Fruit fly (Drosophila melanogaster) whole organism, embryonic: ENCODE results near the gene meigo.

Source experiments
- CG10209 ChIP-seq: fragments of 200-800 bp; sonication (Bioruptor generic); optimal IDR thresholded peaks from 3 replicates; lab custom pipeline; 2017; ENCODE audit warnings: missing biosample characterization, mild to moderate bottlenecking, missing genetic modification characterization, missing genetic modification reagents
- CG1024 ChIP-seq: fragments of 200-800 bp; sonication (Bioruptor generic); IDR thresholded peaks from 2 replicates; pipeline ENCODE4 v1.3.6; 2022; ENCODE audit warnings: missing biosample characterization, missing genetic modification characterization
- CG11085 ChIP-seq: fragments of 200-800 bp; sonication (Bioruptor generic); IDR thresholded peaks from 2 replicates; pipeline ENCODE4 v1.3.6; 2022; ENCODE audit warnings: missing biosample characterization, missing genetic modification characterization
- CG11723 ChIP-seq: fragments of 200-800 bp; sonication (Bioruptor generic); optimal IDR thresholded peaks from 2 replicates; lab custom pipeline; 2017; ENCODE audit warnings: missing biosample characterization, mild to moderate bottlenecking, missing genetic modification characterization
- CG12155 ChIP-seq: fragments of 200-800 bp; sonication (Bioruptor generic); optimal IDR thresholded peaks from 3 replicates; lab custom pipeline; 2016; ENCODE audit warnings: missing biosample characterization, missing genetic modification characterization
- CG15011 ChIP-seq: fragments of 200-800 bp; sonication (Bioruptor generic); optimal IDR thresholded peaks from 3 replicates; lab custom pipeline; 2018; ENCODE audit warnings: missing biosample characterization, mild to moderate bottlenecking, missing genetic modification characterization
- CG17568 ChIP-seq: fragments of 200-800 bp; sonication (Bioruptor generic); optimal IDR thresholded peaks from 2 replicates; lab custom pipeline; 2018; ENCODE audit warnings: missing biosample characterization, mild to moderate bottlenecking, missing genetic modification characterization, moderate library complexity
- CG18011 ChIP-seq: fragments of 200-800 bp; sonication (Bioruptor generic); optimal IDR thresholded peaks from 2 replicates; lab custom pipeline; 2017; ENCODE audit warnings: missing biosample characterization, missing genetic modification characterization, mild to moderate bottlenecking, moderate library complexity, missing genotype
- CG18764 ChIP-seq: fragments of 200-800 bp; sonication (Bioruptor generic); optimal IDR thresholded peaks from 3 replicates; lab custom pipeline; 2016; ENCODE audit warnings: missing biosample characterization, missing genetic modification characterization
- CG2712 ChIP-seq: fragments of 200-800 bp; optimal IDR thresholded peaks from 3 replicates; lab custom pipeline; 2019; ENCODE audit warnings: missing biosample characterization, mild to moderate bottlenecking, missing genetic modification characterization, moderate library complexity
- CG33213 ChIP-seq: fragments of 200-800 bp; sonication (Bioruptor generic); optimal IDR thresholded peaks from 3 replicates; lab custom pipeline; 2016; ENCODE audit warnings: missing biosample characterization, missing genetic modification characterization
- CG4282 ChIP-seq: fragments of 200-800 bp; sonication (Bioruptor generic); optimal IDR thresholded peaks from 2 replicates; lab custom pipeline; 2016; ENCODE audit warnings: missing biosample characterization, missing genetic modification characterization
- CG5245 ChIP-seq: fragments of 200-800 bp; sonication (Bioruptor generic); optimal IDR thresholded peaks from 3 replicates; lab custom pipeline; 2016; ENCODE audit warnings: missing biosample characterization, missing genetic modification characterization
- CG6765 ChIP-seq: fragments of 200-800 bp; sonication (Bioruptor generic); optimal IDR thresholded peaks from 3 replicates; lab custom pipeline; 2017; ENCODE audit warnings: missing biosample characterization, mild to moderate bottlenecking, missing genetic modification characterization
- CG7271 ChIP-seq: fragments of 200-800 bp; sonication (Bioruptor generic); optimal IDR thresholded peaks from 2 replicates; lab custom pipeline; 2018; ENCODE audit warnings: missing biosample characterization, mild to moderate bottlenecking, missing genetic modification characterization, moderate library complexity
- CG8924 ChIP-seq: fragments of 200-800 bp; optimal IDR thresholded peaks from 3 replicates; lab custom pipeline; 2019; ENCODE audit warnings: missing biosample characterization, mild to moderate bottlenecking, missing genetic modification characterization, moderate library complexity
- CkIIα-i1 ChIP-seq: fragments of 200-800 bp; sonication (Bioruptor generic); IDR thresholded peaks from 2 replicates; pipeline ENCODE4 v1.3.6; 2022; ENCODE audit warnings: missing biosample characterization, missing genetic modification characterization
- Dbx ChIP-seq: fragments of 200-800 bp; sonication (Bioruptor generic); IDR thresholded peaks from 3 replicates; pipeline ENCODE4 v1.3.6; 2022; ENCODE audit warnings: missing biosample characterization, missing genetic modification characterization
- Doc2 ChIP-seq: fragments of 200-800 bp; sonication (Bioruptor generic); IDR thresholded peaks from 2 replicates; pipeline ENCODE4 v1.3.6; 2022; ENCODE audit warnings: missing biosample characterization, missing genetic modification characterization
- Ets65A ChIP-seq: fragments of 200-800 bp; sonication (Bioruptor generic); peaks from one replicate; lab custom pipeline; 2016; ENCODE audit warnings: missing biosample characterization, missing genetic modification characterization
- Hmr ChIP-seq: fragments of 200-800 bp; sonication (Bioruptor generic); optimal IDR thresholded peaks from 3 replicates; lab custom pipeline; 2017; ENCODE audit warnings: mild to moderate bottlenecking, missing biosample characterization, missing genetic modification reagents, missing genetic modification characterization
- Side ChIP-seq: fragments of 200-800 bp; sonication (Bioruptor generic); optimal IDR thresholded peaks from 2 replicates; lab custom pipeline; 2016; ENCODE audit warnings: missing biosample characterization, missing genetic modification characterization
- Vsx1 ChIP-seq: fragments of 200-800 bp; sonication (Bioruptor generic); optimal IDR thresholded peaks from 2 replicates; lab custom pipeline; 2017; ENCODE audit warnings: missing biosample characterization, mild to moderate bottlenecking, missing genetic modification characterization, missing genetic modification reagents
- ase ChIP-seq: fragments of 200-800 bp; sonication (Bioruptor generic); IDR thresholded peaks from 3 replicates; pipeline ENCODE4 v1.3.6; 2022; ENCODE audit warnings: missing biosample characterization, missing genetic modification characterization
- croc ChIP-seq: fragments of 200-800 bp; sonication (Bioruptor generic); conservative IDR thresholded peaks from 3 replicates; pipeline ENCODE4 v1.3.6; 2022; ENCODE audit warnings: missing biosample characterization, missing genetic modification characterization
- cwo ChIP-seq: fragments of 200-800 bp; sonication (Bioruptor generic); optimal IDR thresholded peaks from 3 replicates; lab custom pipeline; 2017; ENCODE audit warnings: missing biosample characterization, missing genetic modification characterization, mild to moderate bottlenecking, moderate library complexity, missing genetic modification reagents
- dati ChIP-seq: fragments of 200-800 bp; sonication (Bioruptor generic); IDR thresholded peaks from 2 replicates; pipeline ENCODE4 v1.3.6; 2022; ENCODE audit warnings: missing biosample characterization, missing genetic modification characterization
- fd64A ChIP-seq: fragments of 200-800 bp; sonication (Bioruptor generic); optimal IDR thresholded peaks from 3 replicates; lab custom pipeline; 2018; ENCODE audit warnings: missing biosample characterization, mild to moderate bottlenecking, missing genetic modification characterization
- fu2 ChIP-seq: fragments of 200-800 bp; sonication (Bioruptor generic); optimal IDR thresholded peaks from 2 replicates; lab custom pipeline; 2016; ENCODE audit warnings: missing biosample characterization, missing genetic modification characterization
- gsb ChIP-seq: fragments of 200-800 bp; sonication (Bioruptor generic); IDR thresholded peaks from 2 replicates; pipeline ENCODE4 v1.3.6; 2022; ENCODE audit warnings: missing biosample characterization, missing genetic modification characterization
- oc ChIP-seq: fragments of 200-800 bp; sonication (Bioruptor generic); optimal IDR thresholded peaks from 2 replicates; lab custom pipeline; 2018; ENCODE audit warnings: missing biosample characterization, mild to moderate bottlenecking, missing genetic modification characterization, moderate library complexity
- onecut ChIP-seq: fragments of 200-800 bp; sonication (Bioruptor generic); IDR thresholded peaks from 2 replicates; pipeline ENCODE4 v1.3.6; 2022; ENCODE audit warnings: missing biosample characterization, missing genetic modification characterization
- peb ChIP-seq: fragments of 200-800 bp; sonication (Bioruptor generic); IDR thresholded peaks from 2 replicates; pipeline ENCODE4 v1.3.6; 2022; ENCODE audit warnings: missing biosample characterization, missing genetic modification characterization
- pros ChIP-seq: fragments of 200-800 bp; sonication (Bioruptor generic); optimal IDR thresholded peaks from 3 replicates; lab custom pipeline; 2019; ENCODE audit warnings: missing biosample characterization, mild to moderate bottlenecking, missing genetic modification characterization, moderate library complexity
- row ChIP-seq: fragments of 200-800 bp; sonication (Bioruptor generic); IDR thresholded peaks from 3 replicates; pipeline ENCODE4 v1.3.6; 2022; ENCODE audit warnings: missing biosample characterization, missing genetic modification characterization
- sc ChIP-seq, 3 experiments: fragments of >200 bp in 2 of 3; fragments of 200-800 bp in 1 of 3; sonication (Bioruptor generic) in 1 of 3; optimal IDR thresholded peaks; 2 replicates in 2 of 3; 3 replicates in 1 of 3; lab custom pipeline; 2017; ENCODE audit warnings: mild to moderate bottlenecking in 1 of 3, missing biosample characterization in 1 of 3, missing genetic modification characterization in 1 of 3, missing genetic modification reagents in 1 of 3
- schlank ChIP-seq: fragments of 200-800 bp; sonication (Bioruptor generic); optimal IDR thresholded peaks from 2 replicates; lab custom pipeline; 2018; ENCODE audit warnings: missing biosample characterization, mild to moderate bottlenecking, missing genetic modification characterization
- slbo ChIP-seq: fragments of 200-800 bp; sonication (Bioruptor generic); IDR thresholded peaks from 2 replicates; pipeline ENCODE4 v1.3.6; 2022; ENCODE audit warnings: missing biosample characterization, missing genetic modification characterization
- so ChIP-seq: fragments of 200-800 bp; sonication (Bioruptor generic); IDR thresholded peaks from 3 replicates; pipeline ENCODE4 v1.3.6; 2022; ENCODE audit warnings: missing biosample characterization, missing genetic modification characterization
- toy ChIP-seq: fragments of 200-800 bp; sonication (Bioruptor generic); IDR thresholded peaks from 2 replicates; pipeline ENCODE4 v1.3.6; 2022; ENCODE audit warnings: missing biosample characterization, missing genetic modification characterization
- vvl ChIP-seq: fragments of 200-800 bp; sonication (Bioruptor generic); IDR thresholded peaks from 2 replicates; pipeline ENCODE4 v1.3.6; 2022; ENCODE audit warnings: missing biosample characterization, missing genetic modification characterization
- yki ChIP-seq: fragments of >200 bp; optimal IDR thresholded peaks from 3 replicates; lab custom pipeline; 2018
- z ChIP-seq: fragments of 200-800 bp; sonication (Bioruptor generic); IDR thresholded peaks from 3 replicates; pipeline ENCODE4 v1.3.6; 2022; ENCODE audit warnings: missing biosample characterization, missing genetic modification characterization
- zfh2 ChIP-seq: fragments of 200-800 bp; sonication (Bioruptor generic); optimal IDR thresholded peaks from 2 replicates; lab custom pipeline; 2016; ENCODE audit warnings: missing biosample characterization, missing genetic modification characterization

meigo gene

DNA sequence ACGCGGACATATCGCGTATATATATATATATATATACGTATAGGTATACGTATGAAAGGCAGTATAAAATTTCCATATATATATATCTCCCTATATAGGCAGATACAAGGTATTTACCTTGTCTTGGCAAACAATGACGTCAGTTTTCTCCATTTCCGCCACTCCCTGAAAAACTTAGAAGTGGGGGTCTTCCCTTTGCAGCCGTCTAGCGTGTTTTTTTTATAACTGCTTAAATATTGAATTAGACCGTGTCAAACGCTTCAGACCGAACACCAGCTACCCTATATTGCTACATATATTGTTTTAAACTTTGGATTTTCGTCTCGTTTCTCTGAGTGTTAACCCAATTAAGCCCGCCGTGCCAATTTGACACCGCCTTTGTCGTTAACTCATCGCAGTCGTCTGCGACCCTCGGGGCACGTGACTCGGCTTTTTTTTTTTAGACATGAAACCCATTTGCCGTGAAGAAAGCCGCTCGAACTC lies 38.6 kb downstream of the meigo start (continued):
- TF ChIP-seq Ets65A (GFP tag; lab: Kevin White, UChicago) (peak; percentile 20), zfh2 (no peak), so (GFP tag; lab: Robert Waterston, UW) (no peak), croc (GFP tag; lab: Robert Waterston, UW) (no peak), slbo (GFP tag; lab: Robert Waterston, UW) (peak; percentile 25), sc (optimal IDR thresholded peaks at IDR 0.05; lab: Kevin White, UChicago) (no peak), sc (GFP tag; optimal IDR thresholded peaks at IDR 0.05; lab: Kevin White, UChicago) (no peak), z (GFP tag; lab: Robert Waterston, UW) (no peak), CkIIα-i1 (GFP tag; lab: Robert Waterston, UW) (no peak), row (GFP tag; lab: Robert Waterston, UW) (peak; percentile 39; the same call in 1 of the 3 replicates), Hmr (peak; percentile 66), Doc2 (GFP tag; lab: Robert Waterston, UW) (no peak), CG10209 (peak; percentile 24), Side (peak; percentile 9), gsb (GFP tag; lab: Robert Waterston, UW) (no peak), peb (GFP tag; lab: Robert Waterston, UW) (no peak), CG8924 (tag; lab: Kevin White, UChicago) (no peak), CG1024 (GFP tag; lab: Robert Waterston, UW) (no peak), vvl (peak; percentile 26; the same call in 1 of the 2 replicates), CG6765 (peak; percentile 59), dati (GFP tag; lab: Robert Waterston, UW) (no peak), CG7271 (tag; lab: Kevin White, UChicago) (no peak), yki (no peak), Vsx1 (GFP tag; lab: Kevin White, UChicago) (no peak), Dbx (peak; percentile 46; the same call in 1 of the 3 replicates), CG12155 (GFP tag; lab: Kevin White, UChicago) (no peak), CG15011 (GFP tag; lab: Kevin White, UChicago) (peak; percentile 31), fd64A (GFP tag; lab: Kevin White, UChicago) (peak; percentile 23), fu2 (GFP tag; lab: Kevin White, UChicago) (no peak), schlank (peak; percentile 23), CG18011 (GFP tag; lab: Kevin White, UChicago) (peak; percentile 8), CG11085 (GFP tag; lab: Robert Waterston, UW) (no peak), ase (GFP tag; lab: Robert Waterston, UW) (no peak), CG5245 (GFP tag; lab: Kevin White, UChicago) (no peak), CG2712 (tag; lab: Kevin White, UChicago) (no peak), CG17568 (GFP tag; lab: Kevin White, UChicago) (peak; percentile 34), CG4282 (GFP tag; lab: Kevin White, UChicago) (no peak), CG33213 (GFP tag; lab: Kevin White, UChicago) (no peak), CG18764 (no peak), pros (GFP tag; lab: Kevin White, UChicago) (no peak), oc (tag; lab: Kevin White, UChicago) (peak; percentile 23), toy (GFP tag; lab: Robert Waterston, UW) (peak; percentile 46; the same call in 1 of the 2 replicates), CG11723 (peak; percentile 0), cwo (GFP tag; lab: Kevin White, UChicago) (peak; percentile 67), onecut (GFP tag; lab: Robert Waterston, UW) (peak; percentile 33; the same call in 1 of the 2 replicates)
